Fruit fly (Drosophila melanogaster) whole organism, embryonic: ENCODE data around the gene CG4115.

Experiments
- ATbp ChIP-seq: fragments of 200-800 bp; sonication (Bioruptor generic); optimal IDR thresholded peaks from 2 replicates; lab custom pipeline; 2017; ENCODE audit warnings: missing biosample characterization, mild to moderate bottlenecking, missing genetic modification characterization, missing genetic modification reagents
- Abd-B ChIP-seq: fragments of 200-800 bp; sonication (Bioruptor generic); optimal IDR thresholded peaks from 2 replicates; lab custom pipeline; 2018; ENCODE audit warnings: missing biosample characterization, mild to moderate bottlenecking, missing genetic modification characterization, moderate library complexity
- Atf-2 ChIP-seq: fragments of 200-800 bp; sonication (Bioruptor generic); optimal IDR thresholded peaks from 2 replicates; lab custom pipeline; 2016; ENCODE audit warnings: missing biosample characterization, missing genetic modification characterization
- Awh ChIP-seq: fragments of 200-800 bp; sonication (Bioruptor generic); IDR thresholded peaks from 2 replicates; pipeline ENCODE4, ENCODE4 v1.3.6; 2022; ENCODE audit warnings: missing biosample characterization, missing genetic modification characterization
- C15 ChIP-seq: fragments of 200-800 bp; sonication (Bioruptor generic); IDR thresholded peaks from 3 replicates; pipeline ENCODE4 v1.3.6; 2022; ENCODE audit warnings: missing biosample characterization, missing genetic modification characterization
- CG10431 ChIP-seq: fragments of 200-800 bp; sonication (Bioruptor generic); optimal IDR thresholded peaks from 3 replicates; lab custom pipeline; 2018; ENCODE audit warnings: missing biosample characterization, mild to moderate bottlenecking, missing genetic modification characterization
- CG10543 ChIP-seq: fragments of 200-800 bp; sonication (Bioruptor generic); optimal IDR thresholded peaks from 3 replicates; lab custom pipeline; 2017; ENCODE audit warnings: missing biosample characterization, mild to moderate bottlenecking, missing genetic modification characterization, moderate library complexity
- CG12104 ChIP-seq: fragments of 200-800 bp; sonication (Bioruptor generic); optimal IDR thresholded peaks from 3 replicates; lab custom pipeline; 2016; ENCODE audit warnings: missing biosample characterization, missing genetic modification characterization
- CG12219 ChIP-seq: fragments of 200-800 bp; sonication (Bioruptor generic); optimal IDR thresholded peaks from 3 replicates; lab custom pipeline; 2018; ENCODE audit warnings: missing biosample characterization, mild to moderate bottlenecking, missing genetic modification characterization
- CG12942 ChIP-seq: fragments of 200-800 bp; sonication (Bioruptor generic); optimal IDR thresholded peaks from 3 replicates; lab custom pipeline; 2016; ENCODE audit warnings: missing biosample characterization, missing genetic modification characterization
- CG14860 ChIP-seq: fragments of 200-800 bp; sonication (Bioruptor generic); IDR thresholded peaks from 3 replicates; pipeline ENCODE4 v1.3.6; 2022; ENCODE audit warnings: missing biosample characterization, missing genetic modification characterization; ENCODE audit not compliant: partially characterized antibody
- CG14965 ChIP-seq: fragments of 200-800 bp; sonication (Bioruptor generic); optimal IDR thresholded peaks from 2 replicates; lab custom pipeline; 2016; ENCODE audit warnings: missing biosample characterization, missing genetic modification characterization, borderline replicate concordance
- CG1832 ChIP-seq: fragments of 200-800 bp; sonication (Bioruptor generic); optimal IDR thresholded peaks from 2 replicates; lab custom pipeline; 2017; ENCODE audit warnings: missing biosample characterization, mild to moderate bottlenecking, missing genetic modification characterization, inconsistent platforms
- CG2116 ChIP-seq: fragments of 200-800 bp; sonication (Bioruptor generic); optimal IDR thresholded peaks from 3 replicates; lab custom pipeline; 2018; ENCODE audit warnings: missing biosample characterization, mild to moderate bottlenecking, missing genetic modification characterization
- CG2129 ChIP-seq: fragments of 200-800 bp; sonication (Bioruptor generic); IDR thresholded peaks from 2 replicates; pipeline ENCODE4 v1.3.6; 2022; ENCODE audit warnings: missing biosample characterization, missing genetic modification characterization; ENCODE audit not compliant: partially characterized antibody
- CG2889 ChIP-seq: fragments of 200-800 bp; sonication (Bioruptor generic); IDR thresholded peaks from 3 replicates; pipeline ENCODE4 v1.3.6; 2022; ENCODE audit warnings: missing biosample characterization, missing genetic modification characterization
- CG30020 ChIP-seq: fragments of 200-800 bp; optimal IDR thresholded peaks from 2 replicates; lab custom pipeline; 2019; ENCODE audit warnings: missing biosample characterization, mild to moderate bottlenecking, missing genetic modification characterization, moderate library complexity
- CG43689 ChIP-seq: fragments of 200-800 bp; sonication (Bioruptor generic); IDR thresholded peaks from 2 replicates; pipeline ENCODE4 v1.3.6; 2022; ENCODE audit warnings: missing biosample characterization, missing genetic modification characterization
- CG4424 ChIP-seq: fragments of 200-800 bp; sonication (Bioruptor generic); optimal IDR thresholded peaks from 3 replicates; lab custom pipeline; 2016; ENCODE audit warnings: missing biosample characterization, missing genetic modification characterization
- CG9215 ChIP-seq: fragments of 200-800 bp; sonication (Bioruptor generic); IDR thresholded peaks from 2 replicates; pipeline ENCODE4 v1.3.6; 2022; ENCODE audit warnings: missing biosample characterization, missing genetic modification characterization
- CHES-1-like ChIP-seq: fragments of 200-800 bp; sonication (Bioruptor generic); optimal IDR thresholded peaks from 2 replicates; lab custom pipeline; 2016; ENCODE audit warnings: missing biosample characterization, missing genetic modification characterization
- Camta ChIP-seq: fragments of 200-800 bp; sonication (Bioruptor generic); optimal IDR thresholded peaks from 2 replicates; lab custom pipeline; 2016; ENCODE audit warnings: missing biosample characterization, missing genetic modification characterization
- D ChIP-seq, 2 experiments: fragments of 200-800 bp in 1 of 2; fragments of >200 bp in 1 of 2; sonication (Bioruptor generic) in 1 of 2; optimal IDR thresholded peaks; 2 replicates in 1 of 2; 3 replicates in 1 of 2; lab custom pipeline; 2017; ENCODE audit warnings: mild to moderate bottlenecking in 1 of 2, missing biosample characterization in 1 of 2, missing genetic modification characterization in 1 of 2, missing genetic modification reagents in 1 of 2
- D19A ChIP-seq: fragments of 200-800 bp; optimal IDR thresholded peaks from 3 replicates; lab custom pipeline; 2019; ENCODE audit warnings: missing biosample characterization, mild to moderate bottlenecking, missing genetic modification characterization, moderate library complexity
- H15 ChIP-seq: fragments of 200-800 bp; sonication (Bioruptor generic); IDR thresholded peaks from 3 replicates; pipeline ENCODE4 v1.3.6; 2022; ENCODE audit warnings: missing biosample characterization, missing genetic modification characterization
- HLHmδ ChIP-seq: fragments of 200-800 bp; sonication (Bioruptor generic); optimal IDR thresholded peaks from 2 replicates; lab custom pipeline; 2018; ENCODE audit warnings: missing biosample characterization, mild to moderate bottlenecking, missing genetic modification characterization, moderate library complexity
- Hr39 ChIP-seq: fragments of >200 bp; optimal IDR thresholded peaks from 2 replicates; lab custom pipeline; 2017
- Lim3 ChIP-seq: fragments of 200-800 bp; sonication (Bioruptor generic); IDR thresholded peaks from 2 replicates; pipeline ENCODE4 v1.3.6; 2022; ENCODE audit warnings: missing biosample characterization, missing genetic modification characterization
- Lpt ChIP-seq: fragments of >200 bp; optimal IDR thresholded peaks from 2 replicates; lab custom pipeline; 2018; ENCODE audit warnings: missing biosample characterization, missing genetic modification characterization
- MBD-R2 ChIP-seq: fragments of 200-800 bp; sonication (Bioruptor generic); IDR thresholded peaks from 2 replicates; pipeline ENCODE4 v1.3.6; 2022; ENCODE audit warnings: missing biosample characterization, missing genetic modification characterization
- MESR4 ChIP-seq: fragments of 200-800 bp; sonication (Bioruptor generic); optimal IDR thresholded peaks from 2 replicates; lab custom pipeline; 2018; ENCODE audit warnings: missing biosample characterization, mild to moderate bottlenecking, missing genetic modification characterization, moderate library complexity
- Mes4 ChIP-seq: fragments of 200-800 bp; sonication (Bioruptor generic); optimal IDR thresholded peaks from 2 replicates; lab custom pipeline; 2016; ENCODE audit warnings: missing biosample characterization, missing genetic modification characterization
- Neu2 ChIP-seq: fragments of 200-800 bp; sonication (Bioruptor generic); optimal IDR thresholded peaks from 3 replicates; lab custom pipeline; 2016; ENCODE audit warnings: missing biosample characterization, missing genetic modification characterization, borderline replicate concordance
- Opbp ChIP-seq: fragments of 200-800 bp; sonication (Bioruptor generic); IDR thresholded peaks from 3 replicates; pipeline ENCODE4 v1.3.6; 2022; ENCODE audit warnings: missing biosample characterization, missing genetic modification characterization; ENCODE audit not compliant: partially characterized antibody
- Optix ChIP-seq: fragments of 200-800 bp; sonication (Bioruptor generic); IDR thresholded peaks from 3 replicates; pipeline ENCODE4 v1.3.6; 2022; ENCODE audit warnings: missing biosample characterization, missing genetic modification characterization
- Ssrp ChIP-seq: fragments of 200-800 bp; sonication (Bioruptor generic); optimal IDR thresholded peaks from 2 replicates; lab custom pipeline; 2018; ENCODE audit warnings: missing biosample characterization, mild to moderate bottlenecking, missing genetic modification characterization, moderate library complexity
- abd-A ChIP-seq: fragments of 200-800 bp; sonication (Bioruptor generic); optimal IDR thresholded peaks from 3 replicates; lab custom pipeline; 2019; ENCODE audit warnings: missing biosample characterization, mild to moderate bottlenecking, missing genetic modification characterization, moderate library complexity
- chn ChIP-seq: fragments of 200-800 bp; sonication (Bioruptor generic); optimal IDR thresholded peaks from 2 replicates; lab custom pipeline; 2016; ENCODE audit warnings: missing biosample characterization, missing genetic modification characterization
- da ChIP-seq: fragments of 200-800 bp; sonication (Bioruptor generic); optimal IDR thresholded peaks from 2 replicates; lab custom pipeline; 2016; ENCODE audit warnings: missing biosample characterization, missing genetic modification characterization
- gce ChIP-seq: fragments of 200-800 bp; sonication (Bioruptor generic); IDR thresholded peaks from 3 replicates; pipeline ENCODE4 v1.3.6; 2022; ENCODE audit warnings: missing biosample characterization, missing genetic modification characterization
- lilli ChIP-seq: fragments of 200-800 bp; sonication (Bioruptor generic); optimal IDR thresholded peaks from 3 replicates; lab custom pipeline; 2016; ENCODE audit warnings: missing biosample characterization, missing genetic modification characterization
- onecut ChIP-seq: fragments of 200-800 bp; sonication (Bioruptor generic); IDR thresholded peaks from 2 replicates; pipeline ENCODE4 v1.3.6; 2022; ENCODE audit warnings: missing biosample characterization, missing genetic modification characterization
- pan ChIP-seq, 4 experiments: fragments of >200 bp in 3 of 4; fragments of 200-800 bp in 1 of 4; sonication (Bioruptor generic) in 1 of 4; optimal IDR thresholded peaks in 3 of 4; IDR thresholded peaks in 1 of 4; 2 replicates each; pipeline versions ENCODE4 v1.3.6 to Lab custom; 2017 to 2022; ENCODE audit warnings: missing biosample characterization in 2 of 4, missing genetic modification characterization in 2 of 4, mixed read lengths in 1 of 4
- seq ChIP-seq: fragments of 200-800 bp; sonication (Bioruptor generic); IDR thresholded peaks from 2 replicates; pipeline ENCODE4 v1.3.6; 2022; ENCODE audit warnings: missing biosample characterization, missing genetic modification characterization
- sima ChIP-seq: fragments of 200-800 bp; sonication (Bioruptor generic); optimal IDR thresholded peaks from 2 replicates; lab custom pipeline; 2016; ENCODE audit warnings: missing biosample characterization, missing genetic modification characterization
- sisA ChIP-seq: fragments of 200-800 bp; sonication (Bioruptor generic); IDR thresholded peaks from 2 replicates; pipeline ENCODE4 v1.3.6; 2022; ENCODE audit warnings: missing biosample characterization, missing genetic modification characterization
- so ChIP-seq: fragments of 200-800 bp; sonication (Bioruptor generic); IDR thresholded peaks from 3 replicates; pipeline ENCODE4 v1.3.6; 2022; ENCODE audit warnings: missing biosample characterization, missing genetic modification characterization
- tin ChIP-seq: fragments of 200-800 bp; sonication (Bioruptor generic); optimal IDR thresholded peaks from 3 replicates; lab custom pipeline; 2016; ENCODE audit warnings: missing biosample characterization, missing genetic modification characterization
- tio ChIP-seq: fragments of 200-800 bp; sonication (Bioruptor generic); optimal IDR thresholded peaks from 2 replicates; lab custom pipeline; 2017; ENCODE audit warnings: missing biosample characterization, missing genetic modification characterization, inconsistent platforms
- unc-4 ChIP-seq: fragments of 200-800 bp; sonication (Bioruptor generic); IDR thresholded peaks from 2 replicates; pipeline ENCODE4 v1.3.6; 2022; ENCODE audit warnings: missing biosample characterization, missing genetic modification characterization; ENCODE audit not compliant: partially characterized antibody
- vfl ChIP-seq: fragments of 200-800 bp; sonication (Bioruptor generic); optimal IDR thresholded peaks from 2 replicates; lab custom pipeline; 2016; ENCODE audit warnings: missing biosample characterization, missing genetic modification characterization

The CG4115 gene

DNA sequence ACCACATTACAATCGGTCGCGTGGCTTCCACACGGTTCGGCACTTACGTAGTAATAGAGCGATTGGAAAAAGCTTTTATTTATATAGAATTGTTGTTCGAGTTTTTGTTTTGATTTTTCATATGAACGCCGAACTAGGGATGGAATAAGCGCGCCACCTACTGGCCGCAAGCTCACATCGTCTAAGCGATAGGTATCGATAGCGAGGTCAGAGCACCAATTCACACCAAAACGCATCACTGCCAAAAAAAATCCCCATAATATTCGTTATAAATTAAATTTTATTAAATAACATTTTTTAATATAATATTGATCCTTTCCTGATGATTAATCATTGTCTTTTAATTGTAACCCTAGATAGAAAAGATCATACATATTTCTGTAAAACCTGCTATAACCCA lies 9.3 kb upstream of the CG4115 start, which contains the start of gene CG10038 (continued):
- TF ChIP-seq C15 (no peak), tio (GFP tag; lab: Kevin White, UChicago) (no peak), tin (GFP tag; lab: Kevin White, UChicago) (peak; percentile 56), sisA (GFP tag; lab: Robert Waterston, UW) (no peak; the same call in 1 of the 2 replicates), D (optimal IDR thresholded peaks at IDR 0.05; lab: Kevin White, UChicago) (no peak), D (GFP tag; optimal IDR thresholded peaks at IDR 0.05; lab: Kevin White, UChicago) (no peak), Hr39 (lab: Kevin White, UChicago) (no peak), Opbp (GFP tag; lab: Robert Waterston, UW) (peak; percentile 98), MESR4 (GFP tag; lab: Kevin White, UChicago) (peak; percentile 10), CG30020 (tag; lab: Kevin White, UChicago) (peak; percentile 38), CG2889 (GFP tag; lab: Robert Waterston, UW) (no peak), vfl (GFP tag; lab: Kevin White, UChicago) (no peak), lilli (peak; percentile 59), MBD-R2 (GFP tag; lab: Robert Waterston, UW) (peak; percentile 100), HLHmδ (no peak), Lpt (GFP tag; lab: Kevin White, UChicago) (no peak), CG9215 (GFP tag; lab: Robert Waterston, UW) (no peak), so (GFP tag; lab: Robert Waterston, UW) (no peak), Atf-2 (GFP tag; lab: Kevin White, UChicago) (no peak), abd-A (no peak), Lim3 (GFP tag; lab: Robert Waterston, UW) (no peak), da (no peak), CG2129 (GFP tag; lab: Robert Waterston, UW) (peak; percentile 77), Neu2 (GFP tag; lab: Kevin White, UChicago) (no peak), CHES-1-like (GFP tag; lab: Kevin White, UChicago) (no peak), CG12104 (GFP tag; lab: Kevin White, UChicago) (no peak), chn (peak; percentile 36), sima (GFP tag; lab: Kevin White, UChicago) (no peak), CG43689 (GFP tag; lab: Robert Waterston, UW) (no peak), unc-4 (GFP tag; lab: Robert Waterston, UW) (peak; percentile 94), ATbp (GFP tag; lab: Kevin White, UChicago) (no peak), Ssrp (tag; lab: Kevin White, UChicago) (no peak), CG12942 (GFP tag; lab: Kevin White, UChicago) (peak; percentile 21), pan (optimal IDR thresholded peaks at IDR 0.05; lab: Kevin White, UChicago) (no peak), pan (GFP tag; optimal IDR thresholded peaks at IDR 0.05 in 1 of 2, IDR thresholded peaks at IDR 0.05 in 1 of 2) (no peak), onecut (GFP tag; lab: Robert Waterston, UW) (no peak), CG4424 (GFP tag; lab: Kevin White, UChicago) (peak; percentile 36), Optix (GFP tag; lab: Robert Waterston, UW) (no peak), Abd-B (GFP tag; lab: Kevin White, UChicago) (peak; percentile 8), seq (GFP tag; lab: Robert Waterston, UW) (no peak), CG14860 (GFP tag; lab: Robert Waterston, UW) (peak; percentile 80), gce (no peak), H15 (GFP tag; lab: Robert Waterston, UW) (peak; percentile 42; the same call in 1 of the 3 replicates), Awh (no peak), D19A (tag; lab: Kevin White, UChicago) (peak; percentile 45), Mes4 (GFP tag; lab: Kevin White, UChicago) (no peak), CG10543 (GFP tag; lab: Kevin White, UChicago) (no peak), CG12219 (GFP tag; lab: Kevin White, UChicago) (no peak), Camta (GFP tag; lab: Kevin White, UChicago) (no peak), CG1832 (no peak), CG10431 (GFP tag; lab: Kevin White, UChicago) (no peak), CG14965 (no peak), CG2116 (GFP tag; lab: Kevin White, UChicago) (peak; percentile 96)
